Worm (Caenorhabditis elegans): Measurements from ENCODE around the gene F59B2.9.

F59B2.9 gene

ce11 chrIII:9012309-9012708 lies at the start of gene F59B2.9:
Gene F59B2.9 (minus strand): TSS chrIII:9012409.
- TF ChIP-seq hmg-4 (GFP tag; optimal IDR thresholded peaks at IDR 0.05), result no peak
- no peak for TF ChIP-seq flt-1 (GFP tag; IDR thresholded peaks at IDR 0.05)
- TF ChIP-seq tra-4 (tag; optimal IDR thresholded peaks at IDR 0.05), result no peak
- no peak for TF ChIP-seq ama-1 (optimal IDR thresholded peaks at IDR 0.05)
- TF ChIP-seq tbx-11 (GFP tag; IDR thresholded peaks at IDR 0.05), result no peak

ce11 chrIII:9060267-9060666 lies 48.1 kb upstream of the F59B2.9 start:
- TF ChIP-seq ets-7 (tag; optimal IDR thresholded peaks at IDR 0.05) (no peak), tra-4 (tag; optimal IDR thresholded peaks at IDR 0.05) (no peak), scrt-1 (GFP tag; IDR thresholded peaks at IDR 0.05) (no peak)

ce11 chrIII:9058959-9059534 lies 46.8 kb upstream of the F59B2.9 start, which contains the start of gene gst-1:
Gene gst-1 (plus strand): TSS chrIII:9059331.
- TF ChIP-seq hmg-4 (GFP tag; optimal IDR thresholded peaks at IDR 0.05) (no peak), tra-4 (tag; optimal IDR thresholded peaks at IDR 0.05) (no peak), hnd-1 (tag; optimal IDR thresholded peaks at IDR 0.05) (no peak), flt-1 (GFP tag; IDR thresholded peaks at IDR 0.05) (no peak), ama-1 (optimal IDR thresholded peaks at IDR 0.05) (no peak), ceh-36 (tag; optimal IDR thresholded peaks at IDR 0.05) (no peak), scrt-1 (GFP tag; IDR thresholded peaks at IDR 0.05) (no peak), ceh-13 (GFP tag; optimal IDR thresholded peaks at IDR 0.05) (no peak), pes-1 (GFP tag; IDR thresholded peaks at IDR 0.05) (no peak), tbx-37 (GFP tag; conservative IDR thresholded peaks at IDR 0.05) (no peak), ets-7 (tag; optimal IDR thresholded peaks at IDR 0.05) (no peak), sea-1 (GFP tag; conservative IDR thresholded peaks at IDR 0.05) (no peak), tbx-11 (GFP tag; IDR thresholded peaks at IDR 0.05) (no peak), hmbx-1 (tag; optimal IDR thresholded peaks at IDR 0.05) (no peak), B0310.2 (tag; optimal IDR thresholded peaks at IDR 0.05) (no peak)

DNA sequence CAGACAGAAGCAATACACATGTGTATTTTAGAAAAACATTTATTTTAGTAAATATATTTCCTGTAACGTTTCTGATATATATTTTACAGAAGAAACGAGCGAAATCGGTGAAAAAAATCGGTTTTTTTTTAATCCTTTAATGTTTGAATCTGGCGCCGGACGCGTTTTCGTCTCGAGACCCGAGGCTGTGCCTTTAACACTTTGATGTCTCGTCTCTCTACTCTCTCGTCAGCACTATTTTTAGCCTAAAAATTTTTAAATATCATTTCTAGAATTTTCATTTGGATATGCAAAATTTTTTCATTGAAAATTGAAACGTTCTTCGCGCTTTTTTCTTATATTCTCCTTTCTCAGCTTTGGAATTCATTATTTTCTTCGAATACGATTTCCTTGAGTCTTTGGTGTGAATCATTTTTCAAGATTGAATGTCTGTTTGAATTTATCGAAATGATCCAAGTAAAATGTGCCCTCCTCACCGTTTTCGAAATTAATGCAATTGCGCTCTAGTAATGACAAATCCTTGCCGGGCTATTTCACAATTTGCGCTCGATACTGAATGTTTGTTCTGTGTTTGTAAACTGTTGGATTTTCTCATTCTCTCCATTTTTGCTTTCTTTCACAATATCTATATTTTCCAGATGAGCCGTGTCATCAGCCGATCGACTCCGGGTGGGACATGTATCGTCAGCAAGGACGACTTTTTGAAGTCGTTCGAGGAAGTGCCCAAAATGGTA lies 42.4 kb upstream of the F59B2.9 start, which contains the start of gene cls-2:
TSS of gene cls-2 (plus strand) at position 635 of the 734 bp plus-strand sequence.
- TF ChIP-seq tra-4 (tag; optimal IDR thresholded peaks at IDR 0.05), result no peak
- TF ChIP-seq hmbx-1 (tag; optimal IDR thresholded peaks at IDR 0.05), result no peak
- TF ChIP-seq sea-1 (GFP tag; conservative IDR thresholded peaks at IDR 0.05), result 0 out of 2 replicates have a peak, but pooled peaks have one; percentile 58

- TF ChIP-seq ama-1 (optimal IDR thresholded peaks at IDR 0.05), result no peak
- peak; percentile 31 for TF ChIP-seq hnd-1 (tag; optimal IDR thresholded peaks at IDR 0.05)
- TF ChIP-seq F13C5.2 (tag; optimal IDR thresholded peaks at IDR 0.05), result peak; percentile 66
- peak; percentile 63 for TF ChIP-seq B0310.2 (tag; optimal IDR thresholded peaks at IDR 0.05)
- TF ChIP-seq hmg-4 (GFP tag; optimal IDR thresholded peaks at IDR 0.05), result peak; percentile 47
- no peak for TF ChIP-seq tbx-37 (GFP tag; conservative IDR thresholded peaks at IDR 0.05)
- peak; percentile 12; the same call in 1 of the 2 replicates for TF ChIP-seq pes-1 (GFP tag; IDR thresholded peaks at IDR 0.05)
- TF ChIP-seq flt-1 (GFP tag; IDR thresholded peaks at IDR 0.05), result peak; percentile 24; the same call in 1 of the 2 replicates
- TF ChIP-seq scrt-1 (GFP tag; IDR thresholded peaks at IDR 0.05), result no peak
- TF ChIP-seq hmbx-1 (tag; optimal IDR thresholded peaks at IDR 0.05), result no peak
- TF ChIP-seq ceh-36 (tag; optimal IDR thresholded peaks at IDR 0.05), result no peak
- TF ChIP-seq ceh-13 (GFP tag; optimal IDR thresholded peaks at IDR 0.05), result no peak
- TF ChIP-seq sea-1 (GFP tag; conservative IDR thresholded peaks at IDR 0.05), result 0 out of 2 replicates have a peak, but pooled peaks have one; percentile 11
- peak; percentile 58 for TF ChIP-seq tra-4 (tag; optimal IDR thresholded peaks at IDR 0.05)
Measured at ce11 chrIII:9053740-9054252, 41.6 kb upstream of the F59B2.9 start, which contains the start of gene R107.5. Gene R107.5 (minus strand): TSS chrIII:9053790.

- TF ChIP-seq scrt-1 (GFP tag; IDR thresholded peaks at IDR 0.05), result no peak
- TF ChIP-seq ama-1 (optimal IDR thresholded peaks at IDR 0.05), result no peak
- TF ChIP-seq sea-1 (GFP tag; conservative IDR thresholded peaks at IDR 0.05), result no peak
- TF ChIP-seq hmg-4 (GFP tag; optimal IDR thresholded peaks at IDR 0.05), result no peak
- 0 out of 2 replicates have a peak, but pooled peaks have one; percentile 37 for TF ChIP-seq pes-1 (GFP tag; IDR thresholded peaks at IDR 0.05)
- no peak for TF ChIP-seq tbx-11 (GFP tag; IDR thresholded peaks at IDR 0.05)
Measured at ce11 chrIII:9053263-9053662, 41.1 kb upstream of the F59B2.9 start.

- TF ChIP-seq hnd-1 (tag; optimal IDR thresholded peaks at IDR 0.05), result no peak
- TF ChIP-seq hmbx-1 (tag; optimal IDR thresholded peaks at IDR 0.05), result no peak
- TF ChIP-seq tbx-11 (GFP tag; IDR thresholded peaks at IDR 0.05), result no peak
- TF ChIP-seq pes-1 (GFP tag; IDR thresholded peaks at IDR 0.05), result no peak
- no peak for TF ChIP-seq ets-7 (tag; optimal IDR thresholded peaks at IDR 0.05)
- TF ChIP-seq scrt-1 (GFP tag; IDR thresholded peaks at IDR 0.05), result 0 out of 2 replicates have a peak, but pooled peaks have one; percentile 59
- TF ChIP-seq sea-1 (GFP tag; conservative IDR thresholded peaks at IDR 0.05), result peak; percentile 33; the same call in 1 of the 2 replicates
- no peak for TF ChIP-seq B0310.2 (tag; optimal IDR thresholded peaks at IDR 0.05)
- no peak for TF ChIP-seq F13C5.2 (tag; optimal IDR thresholded peaks at IDR 0.05)
- no peak for TF ChIP-seq ceh-13 (GFP tag; optimal IDR thresholded peaks at IDR 0.05)
- TF ChIP-seq aly-1 (tag; optimal IDR thresholded peaks at IDR 0.05), result no peak
Measured at ce11 chrIII:9052371-9052978, 40.3 kb upstream of the F59B2.9 start.
